Worm (Caenorhabditis elegans): ENCODE results near the gene lfi-1.

ce11 chrX:5028593-5028955 is 51.9 kb downstream of the lfi-1 start:
- TF ChIP-seq klf-2 (GFP tag; conservative IDR thresholded peaks at IDR 0.05) = no peak
- no peak for TF ChIP-seq flt-1 (GFP tag; IDR thresholded peaks at IDR 0.05)
- no peak for TF ChIP-seq med-1 (GFP tag; optimal IDR thresholded peaks at IDR 0.05; ENCODE audit: insufficient read depth)
- TF ChIP-seq cog-1 (tag; optimal IDR thresholded peaks at IDR 0.05) = no peak
- TF ChIP-seq ref-1 (GFP tag; conservative IDR thresholded peaks at IDR 0.05) = no peak

Measured in whole organism, midembryonic.